Fruit fly (Drosophila melanogaster) whole organism, embryonic: ENCODE data around the gene GstZ1.
A peak's percentile ranks its signal among the peaks of the same experiment; 100 is the strongest.

Experiments
- Abd-B ChIP-seq: fragments of 200-800 bp; sonication (Bioruptor generic); optimal IDR thresholded peaks from 2 replicates; lab custom pipeline; 2018; ENCODE audit warnings: missing biosample characterization, mild to moderate bottlenecking, missing genetic modification characterization, moderate library complexity
- CG10267 ChIP-seq: fragments of 200-800 bp; sonication (Bioruptor generic); optimal IDR thresholded peaks from 2 replicates; lab custom pipeline; 2018; ENCODE audit warnings: missing biosample characterization, mild to moderate bottlenecking, missing genetic modification characterization, moderate library complexity
- CG10654 ChIP-seq: fragments of 200-800 bp; sonication (Bioruptor generic); optimal IDR thresholded peaks from 2 replicates; lab custom pipeline; 2016; ENCODE audit warnings: missing biosample characterization, missing genetic modification characterization
- CG11085 ChIP-seq: fragments of 200-800 bp; sonication (Bioruptor generic); IDR thresholded peaks from 2 replicates; pipeline ENCODE4 v1.3.6; 2022; ENCODE audit warnings: missing biosample characterization, missing genetic modification characterization
- CG11504 ChIP-seq: fragments of 200-800 bp; sonication (Bioruptor generic); optimal IDR thresholded peaks from 3 replicates; lab custom pipeline; 2019; ENCODE audit warnings: missing biosample characterization, mild to moderate bottlenecking, missing genetic modification characterization, moderate library complexity
- CG12769 ChIP-seq: fragments of 200-800 bp; sonication (Bioruptor generic); optimal IDR thresholded peaks from 2 replicates; lab custom pipeline; 2019; ENCODE audit warnings: missing biosample characterization, mild to moderate bottlenecking, missing genetic modification characterization, moderate library complexity
- CG12942 ChIP-seq: fragments of 200-800 bp; sonication (Bioruptor generic); optimal IDR thresholded peaks from 3 replicates; lab custom pipeline; 2016; ENCODE audit warnings: missing biosample characterization, missing genetic modification characterization
- CG17328 ChIP-seq: fragments of 200-800 bp; sonication (Bioruptor generic); IDR thresholded peaks from 2 replicates; pipeline ENCODE4 v1.3.6; 2022; ENCODE audit warnings: missing biosample characterization, missing genetic modification characterization
- CG17385 ChIP-seq: fragments of 200-800 bp; sonication (Bioruptor generic); optimal IDR thresholded peaks from 3 replicates; lab custom pipeline; 2018; ENCODE audit warnings: missing biosample characterization, mild to moderate bottlenecking, missing genetic modification characterization
- CG1792 ChIP-seq: fragments of 200-800 bp; sonication (Bioruptor generic); optimal IDR thresholded peaks from 2 replicates; lab custom pipeline; 2016; ENCODE audit warnings: missing biosample characterization, missing genetic modification characterization
- CG18011 ChIP-seq: fragments of 200-800 bp; sonication (Bioruptor generic); optimal IDR thresholded peaks from 2 replicates; lab custom pipeline; 2017; ENCODE audit warnings: missing biosample characterization, missing genetic modification characterization, mild to moderate bottlenecking, moderate library complexity, missing genotype
- CG18599 ChIP-seq: fragments of 200-800 bp; sonication (Bioruptor generic); optimal IDR thresholded peaks from 3 replicates; lab custom pipeline; 2017; ENCODE audit warnings: missing biosample characterization, missing genetic modification characterization, mild to moderate bottlenecking, moderate library complexity, missing genetic modification reagents
- CG18619 ChIP-seq: fragments of 200-800 bp; sonication (Bioruptor generic); optimal IDR thresholded peaks from 3 replicates; lab custom pipeline; 2017; ENCODE audit warnings: missing biosample characterization, mild to moderate bottlenecking, missing genetic modification characterization
- CG3281 ChIP-seq: fragments of 200-800 bp; sonication (Bioruptor generic); optimal IDR thresholded peaks from 3 replicates; lab custom pipeline; 2017; ENCODE audit warnings: missing biosample characterization, mild to moderate bottlenecking, missing genetic modification characterization
- CG34224 ChIP-seq: fragments of 200-800 bp; sonication (Bioruptor generic); IDR thresholded peaks from 3 replicates; pipeline ENCODE4 v1.3.6; 2022; ENCODE audit warnings: missing biosample characterization, missing genetic modification characterization; ENCODE audit not compliant: partially characterized antibody
- CG3838 ChIP-seq: fragments of 200-800 bp; sonication (Bioruptor generic); optimal IDR thresholded peaks from 3 replicates; lab custom pipeline; 2016; ENCODE audit warnings: missing biosample characterization, missing genetic modification characterization
- CG8388 ChIP-seq: fragments of 200-800 bp; sonication (Bioruptor generic); optimal IDR thresholded peaks from 2 replicates; lab custom pipeline; 2019; ENCODE audit warnings: missing biosample characterization, mild to moderate bottlenecking, missing genetic modification characterization, moderate library complexity
- D19A ChIP-seq: fragments of 200-800 bp; optimal IDR thresholded peaks from 3 replicates; lab custom pipeline; 2019; ENCODE audit warnings: missing biosample characterization, mild to moderate bottlenecking, missing genetic modification characterization, moderate library complexity
- Dbx ChIP-seq: fragments of 200-800 bp; sonication (Bioruptor generic); IDR thresholded peaks from 3 replicates; pipeline ENCODE4 v1.3.6; 2022; ENCODE audit warnings: missing biosample characterization, missing genetic modification characterization
- Doc2 ChIP-seq: fragments of 200-800 bp; sonication (Bioruptor generic); IDR thresholded peaks from 2 replicates; pipeline ENCODE4 v1.3.6; 2022; ENCODE audit warnings: missing biosample characterization, missing genetic modification characterization
- Jarid2 ChIP-seq: fragments of 200-800 bp; sonication (Bioruptor generic); optimal IDR thresholded peaks from 3 replicates; lab custom pipeline; 2017; ENCODE audit warnings: mild to moderate bottlenecking, missing biosample characterization, missing genetic modification reagents, missing genetic modification characterization
- Max ChIP-seq: fragments of 200-800 bp; sonication (Bioruptor generic); optimal IDR thresholded peaks from 2 replicates; lab custom pipeline; 2016; ENCODE audit warnings: missing biosample characterization, mild to moderate bottlenecking, missing genetic modification characterization
- Sox102F ChIP-seq: fragments of 200-800 bp; sonication (Bioruptor generic); optimal IDR thresholded peaks from 2 replicates; lab custom pipeline; 2018; ENCODE audit warnings: missing biosample characterization, mild to moderate bottlenecking, missing genetic modification characterization, moderate library complexity
- ab ChIP-seq: fragments of 200-800 bp; sonication (Bioruptor generic); optimal IDR thresholded peaks from 2 replicates; lab custom pipeline; 2016; ENCODE audit warnings: missing biosample characterization, missing genetic modification characterization
- az2 ChIP-seq: fragments of 200-800 bp; sonication (Bioruptor generic); optimal IDR thresholded peaks from 3 replicates; lab custom pipeline; 2016; ENCODE audit warnings: missing biosample characterization, missing genetic modification characterization
- cg ChIP-seq: fragments of 200-800 bp; sonication (Bioruptor generic); optimal IDR thresholded peaks from 3 replicates; lab custom pipeline; 2019; ENCODE audit warnings: missing biosample characterization, mild to moderate bottlenecking, missing genetic modification characterization, moderate library complexity
- chn ChIP-seq: fragments of 200-800 bp; sonication (Bioruptor generic); optimal IDR thresholded peaks from 2 replicates; lab custom pipeline; 2016; ENCODE audit warnings: missing biosample characterization, missing genetic modification characterization
- corto ChIP-seq: fragments of 200-800 bp; sonication (Bioruptor generic); optimal IDR thresholded peaks from 2 replicates; lab custom pipeline; 2016; ENCODE audit warnings: missing biosample characterization, mild to moderate bottlenecking, missing genetic modification characterization, moderate library complexity
- crc ChIP-seq: fragments of 200-800 bp; sonication (Bioruptor generic); optimal IDR thresholded peaks from 2 replicates; lab custom pipeline; 2016; ENCODE audit warnings: missing biosample characterization, missing genetic modification characterization
- croc ChIP-seq: fragments of 200-800 bp; sonication (Bioruptor generic); conservative IDR thresholded peaks from 3 replicates; pipeline ENCODE4 v1.3.6; 2022; ENCODE audit warnings: missing biosample characterization, missing genetic modification characterization
- danr ChIP-seq: fragments of 200-800 bp; sonication (Bioruptor generic); IDR thresholded peaks from 2 replicates; pipeline ENCODE4 v1.3.6; 2022; ENCODE audit warnings: missing biosample characterization, missing genetic modification characterization
- dmrt99B ChIP-seq: fragments of 200-800 bp; sonication (Bioruptor generic); optimal IDR thresholded peaks from 2 replicates; lab custom pipeline; 2018; ENCODE audit warnings: missing biosample characterization, mild to moderate bottlenecking, missing genetic modification characterization, moderate library complexity
- dysf ChIP-seq: fragments of 200-800 bp; sonication (Bioruptor generic); IDR thresholded peaks from 3 replicates; pipeline ENCODE4 v1.3.6; 2022; ENCODE audit warnings: missing biosample characterization, missing genetic modification characterization
- en ChIP-seq: fragments of 200-800 bp; sonication (Bioruptor generic); optimal IDR thresholded peaks from 2 replicates; lab custom pipeline; 2016; ENCODE audit warnings: missing biosample characterization, missing genetic modification characterization
- fd96Cb ChIP-seq: fragments of 200-800 bp; sonication (Bioruptor generic); optimal IDR thresholded peaks from 2 replicates; lab custom pipeline; 2018; ENCODE audit warnings: missing biosample characterization, mild to moderate bottlenecking, missing genetic modification characterization, moderate library complexity
- hkb ChIP-seq, 2 experiments: fragments of 200-800 bp in 1 of 2; fragments of >200 bp in 1 of 2; sonication (Bioruptor generic) in 1 of 2; IDR thresholded peaks in 1 of 2; optimal IDR thresholded peaks in 1 of 2; 2 replicates each; pipeline versions ENCODE4 v1.3.6 to Lab custom; 2017 to 2022; ENCODE audit warnings: missing biosample characterization in 1 of 2, missing genetic modification characterization in 1 of 2
- lbe ChIP-seq: fragments of 200-800 bp; sonication (Bioruptor generic); optimal IDR thresholded peaks from 2 replicates; lab custom pipeline; 2016; ENCODE audit warnings: missing biosample characterization, mild to moderate bottlenecking, missing genetic modification characterization
- mam ChIP-seq: fragments of 200-800 bp; sonication (Bioruptor generic); optimal IDR thresholded peaks from 3 replicates; lab custom pipeline; 2016; ENCODE audit warnings: missing biosample characterization, missing genetic modification characterization
- pfk ChIP-seq: fragments of 200-800 bp; sonication (Bioruptor generic); optimal IDR thresholded peaks from 2 replicates; lab custom pipeline; 2018; ENCODE audit warnings: missing biosample characterization, mild to moderate bottlenecking, missing genetic modification characterization, moderate library complexity
- ranshi ChIP-seq: fragments of 200-800 bp; sonication (Bioruptor generic); IDR thresholded peaks from 2 replicates; pipeline ENCODE4 v1.3.6; 2022; ENCODE audit warnings: missing biosample characterization, missing genetic modification characterization
- schlank ChIP-seq: fragments of 200-800 bp; sonication (Bioruptor generic); optimal IDR thresholded peaks from 2 replicates; lab custom pipeline; 2018; ENCODE audit warnings: missing biosample characterization, mild to moderate bottlenecking, missing genetic modification characterization
- sens ChIP-seq: fragments of 200-800 bp; sonication (Bioruptor generic); peaks from one replicate; lab custom pipeline; 2016; ENCODE audit warnings: missing biosample characterization, missing genetic modification characterization
- sima ChIP-seq: fragments of 200-800 bp; sonication (Bioruptor generic); optimal IDR thresholded peaks from 2 replicates; lab custom pipeline; 2016; ENCODE audit warnings: missing biosample characterization, missing genetic modification characterization
- tll ChIP-seq, 2 experiments: fragments of 200-800 bp in 1 of 2; fragments of >200 bp in 1 of 2; sonication (Bioruptor generic) in 1 of 2; optimal IDR thresholded peaks; 2 replicates each; lab custom pipeline; 2017 to 2019; ENCODE audit warnings: missing biosample characterization in 2 of 2, missing genetic modification characterization in 2 of 2, mild to moderate bottlenecking in 1 of 2, moderate library complexity in 1 of 2
- ttk ChIP-seq: fragments of 200-800 bp; sonication (Bioruptor generic); IDR thresholded peaks from 2 replicates; pipeline ENCODE4 v2.1.2; 2022; ENCODE audit warnings: missing biosample characterization, missing genetic modification characterization
- tup ChIP-seq: fragments of 200-800 bp; sonication (Bioruptor generic); optimal IDR thresholded peaks from 2 replicates; lab custom pipeline; 2016; ENCODE audit warnings: missing biosample characterization, mild to moderate bottlenecking, missing genetic modification characterization, moderate library complexity
- twi ChIP-seq: fragments of 200-800 bp; optimal IDR thresholded peaks from 2 replicates; lab custom pipeline; 2019; ENCODE audit warnings: missing biosample characterization, mild to moderate bottlenecking, missing genetic modification characterization, moderate library complexity
- tx ChIP-seq: fragments of 200-800 bp; sonication (Bioruptor generic); optimal IDR thresholded peaks from 2 replicates; lab custom pipeline; 2016; ENCODE audit warnings: missing biosample characterization, missing genetic modification characterization
- z ChIP-seq: fragments of 200-800 bp; sonication (Bioruptor generic); IDR thresholded peaks from 3 replicates; pipeline ENCODE4 v1.3.6; 2022; ENCODE audit warnings: missing biosample characterization, missing genetic modification characterization
- zfh1 ChIP-seq: fragments of 200-800 bp; sonication (Bioruptor generic); IDR thresholded peaks from 3 replicates; pipeline ENCODE4 v1.3.6; 2022; ENCODE audit warnings: missing biosample characterization, missing genetic modification characterization

GstZ1 gene

DNA sequence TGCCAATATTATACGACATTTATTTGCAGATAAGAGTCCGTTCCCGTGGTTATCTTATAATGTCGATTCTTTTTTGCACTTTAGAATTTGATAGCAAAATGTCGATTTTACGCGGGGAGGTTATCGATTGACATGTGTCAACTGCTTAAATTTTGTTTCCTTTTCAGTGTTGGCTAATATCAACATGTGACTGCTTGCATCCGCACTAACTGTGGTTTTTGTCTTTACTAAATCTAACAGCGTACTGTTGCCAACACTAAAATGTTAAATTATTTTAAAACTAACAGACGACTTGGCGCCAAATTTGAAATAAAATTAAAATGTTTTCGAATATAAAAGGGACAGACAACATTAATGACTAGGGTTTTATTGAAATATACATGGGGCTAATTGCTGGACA, 40.4 kb upstream of the GstZ1 start (continued):
- TF ChIP-seq CG12942 (GFP tag; lab: Kevin White, UChicago) (peak; percentile 74), CG11085 (peak; percentile 78), schlank (peak; percentile 58), mam (GFP tag; lab: Kevin White, UChicago) (peak; percentile 88), sens (GFP tag; lab: Kevin White, UChicago) (peak; percentile 93), CG17328 (no peak), cg (GFP tag; lab: Kevin White, UChicago) (no peak), Jarid2 (GFP tag; lab: Kevin White, UChicago) (no peak), CG1792 (GFP tag; lab: Kevin White, UChicago) (peak; percentile 47), CG18619 (GFP tag; lab: Kevin White, UChicago) (peak; percentile 70), Abd-B (GFP tag; lab: Kevin White, UChicago) (peak; percentile 62), croc (GFP tag; lab: Robert Waterston, UW) (peak; percentile 30; the same call in 1 of the 3 replicates), CG18599 (peak; percentile 75), z (GFP tag; lab: Robert Waterston, UW) (no peak), az2 (GFP tag; lab: Kevin White, UChicago) (peak; percentile 50), fd96Cb (tag; lab: Kevin White, UChicago) (no peak), lbe (GFP tag; lab: Kevin White, UChicago) (peak; percentile 67), ab (GFP tag; lab: Kevin White, UChicago) (no peak), Dbx (peak; percentile 67; the same call in 2 of the 3 replicates), CG8388 (GFP tag; lab: Kevin White, UChicago) (no peak), tx (peak; percentile 78), CG10267 (tag; lab: Kevin White, UChicago) (peak; percentile 99), CG3281 (GFP tag; lab: Kevin White, UChicago) (peak; percentile 13), CG3838 (GFP tag; lab: Kevin White, UChicago) (peak; percentile 33), ttk (GFP tag; lab: Robert Waterston, UW) (peak; percentile 43; the same call in 1 of the 2 replicates), crc (GFP tag; lab: Kevin White, UChicago) (peak; percentile 68), dysf (GFP tag; lab: Robert Waterston, UW) (peak; percentile 70; the same call in 2 of the 3 replicates), zfh1 (peak; percentile 54; the same call in 1 of the 3 replicates), danr (GFP tag; lab: Robert Waterston, UW) (0 out of 2 replicates have a peak, but pooled peaks have one; percentile 30), CG10654 (peak; percentile 50), Max (GFP tag; lab: Kevin White, UChicago) (peak; percentile 17), twi (tag; lab: Kevin White, UChicago) (peak; percentile 76), chn (GFP tag; lab: Kevin White, UChicago) (peak; percentile 67), Sox102F (GFP tag; lab: Kevin White, UChicago) (peak; percentile 51), CG17385 (GFP tag; lab: Kevin White, UChicago) (peak; percentile 46), CG12769 (tag; lab: Kevin White, UChicago) (peak; percentile 77), corto (GFP tag; lab: Kevin White, UChicago) (no peak), pfk (GFP tag; lab: Kevin White, UChicago) (peak; percentile 62), dmrt99B (tag; lab: Kevin White, UChicago) (no peak), sima (GFP tag; lab: Kevin White, UChicago) (peak; percentile 64), en (peak; percentile 5), D19A (no peak), Doc2 (GFP tag; lab: Robert Waterston, UW) (no peak), CG11504 (peak; percentile 62), tup (GFP tag; lab: Kevin White, UChicago) (no peak), CG34224 (GFP tag; lab: Robert Waterston, UW) (peak; percentile 36; the same call in 1 of the 3 replicates), CG18011 (GFP tag; lab: Kevin White, UChicago) (peak; percentile 44), ranshi (GFP tag; lab: Robert Waterston, UW) (no peak; the same call in 1 of the 2 replicates), tll (GFP tag; optimal IDR thresholded peaks at IDR 0.05; lab: Kevin White, UChicago) (no peak), hkb (optimal IDR thresholded peaks at IDR 0.05; lab: Kevin White, UChicago) (no peak), hkb (GFP tag; IDR thresholded peaks at IDR 0.05; lab: Robert Waterston, UW) (no peak)
